Worm (Caenorhabditis elegans) whole organism, L2 larva: ENCODE results near the gene Y75B8A.31.

Source experiments
- F13H6.1 ChIP-seq: sonication (generic microtip); optimal IDR thresholded peaks from 2 replicates; lab custom pipeline; 2016; ENCODE audit warnings: missing genetic modification characterization, missing compliant biosample characterization
- Y55F3AM.14 ChIP-seq: fragments of 200-800 bp; sonication (Bioruptor generic); optimal IDR thresholded peaks from 2 replicates; lab custom pipeline; 2018; ENCODE audit warnings: mild to moderate bottlenecking, missing genetic modification characterization, missing compliant biosample characterization
- aly-2 ChIP-seq: fragments of 150-350 bp; optimal IDR thresholded peaks from 2 replicates; lab custom pipeline; 2014; ENCODE audit warnings: missing biosample characterization, missing genetic modification characterization
- ama-1 ChIP-seq: fragments of 150-350 bp; optimal IDR thresholded peaks from 2 replicates; lab custom pipeline; 2018; ENCODE audit warnings: inconsistent platforms
- blmp-1 ChIP-seq: sonication (generic microtip); optimal IDR thresholded peaks from 2 replicates; lab custom pipeline; 2017; ENCODE audit warnings: missing genetic modification characterization, mild to moderate bottlenecking, missing compliant biosample characterization, antibody characterized with exemption, moderate library complexity; ENCODE audit not compliant: insufficient read depth
- ceh-82 ChIP-seq: fragments of 150-350 bp; optimal IDR thresholded peaks from 2 replicates; lab custom pipeline; 2014; ENCODE audit warnings: missing biosample characterization, missing genetic modification characterization
- dmd-4 ChIP-seq: sonication (generic microtip); optimal IDR thresholded peaks from 2 replicates; lab custom pipeline; 2017; ENCODE audit warnings: missing biosample characterization, missing genetic modification characterization
- egl-27 ChIP-seq: sonication (generic microtip); optimal IDR thresholded peaks from 3 replicates; lab custom pipeline; 2017; ENCODE audit warnings: missing biosample characterization, missing genetic modification reagents, missing genetic modification characterization
- lin-39 ChIP-seq: fragments of 150-350 bp; optimal IDR thresholded peaks from 2 replicates; lab custom pipeline; 2014; ENCODE audit warnings: missing biosample characterization, missing genetic modification reagents, missing genetic modification characterization
- mdl-1 ChIP-seq, 2 experiments: fragments of 150-350 bp in 1 of 2; sonication (generic microtip) in 1 of 2; optimal IDR thresholded peaks; 2 replicates each; lab custom pipeline; 2017; ENCODE audit warnings: missing biosample characterization in 2 of 2, missing genetic modification characterization in 2 of 2
- nhr-10 ChIP-seq: sonication (generic microtip); optimal IDR thresholded peaks from 2 replicates; lab custom pipeline; 2017; ENCODE audit warnings: missing biosample characterization, missing genetic modification characterization
- nhr-237 ChIP-seq: fragments of 150-350 bp; optimal IDR thresholded peaks from 2 replicates; lab custom pipeline; 2014; ENCODE audit warnings: missing biosample characterization, missing genetic modification characterization
- nhr-77 ChIP-seq: fragments of 150-350 bp; optimal IDR thresholded peaks from 2 replicates; lab custom pipeline; 2014; ENCODE audit warnings: missing biosample characterization, missing genetic modification characterization
- unc-62 ChIP-seq: fragments of 150-350 bp; optimal IDR thresholded peaks from 2 replicates; lab custom pipeline; 2014; ENCODE audit warnings: missing biosample characterization, missing genetic modification reagents, missing genetic modification characterization

- TF ChIP-seq ceh-82 (tag; lab: Kevin White, UChicago) (no peak), aly-2 (tag; lab: Kevin White, UChicago) (no peak), F13H6.1 (no peak), unc-62 (GFP tag; lab: Kevin White, UChicago) (no peak), dmd-4 (no peak), nhr-237 (tag; lab: Kevin White, UChicago) (no peak), lin-39 (tag; lab: Kevin White, UChicago) (no peak), mdl-1 (tag; optimal IDR thresholded peaks at IDR 0.05; lab: Kevin White, UChicago) (no peak), nhr-77 (tag; lab: Kevin White, UChicago) (no peak), nhr-10 (tag; lab: Kevin White, UChicago) (no peak), Y55F3AM.14 (GFP tag; lab: Kevin White, UChicago) (no peak), ama-1 (lab: Kevin White, UChicago) (no peak), egl-27 (no peak), blmp-1 (no peak)
Measured at ce11 chrIII:12369476-12369875, 18.0 kb downstream of the Y75B8A.31 start.
